Fruit fly (Drosophila melanogaster) whole organism, embryonic: ENCODE data around the gene Antp.

ENCODE experiments used
- Ada2b ChIP-seq: fragments of 200-800 bp; sonication (Bioruptor generic); IDR thresholded peaks from 2 replicates; pipeline ENCODE4 v1.3.6; 2022; ENCODE audit warnings: missing biosample characterization, missing genetic modification characterization
- CG11695 ChIP-seq: fragments of 200-800 bp; sonication (Bioruptor generic); IDR thresholded peaks from 3 replicates; pipeline ENCODE4 v1.3.6; 2022; ENCODE audit warnings: missing biosample characterization, missing genetic modification characterization
- CG12155 ChIP-seq: fragments of 200-800 bp; sonication (Bioruptor generic); optimal IDR thresholded peaks from 3 replicates; lab custom pipeline; 2016; ENCODE audit warnings: missing biosample characterization, missing genetic modification characterization
- CG14050 ChIP-seq: fragments of 200-800 bp; sonication (Bioruptor generic); IDR thresholded peaks from 3 replicates; pipeline ENCODE4 v1.3.6; 2022; ENCODE audit warnings: missing biosample characterization, missing genetic modification characterization
- CG15073 ChIP-seq: fragments of 200-800 bp; sonication (Bioruptor generic); optimal IDR thresholded peaks from 2 replicates; lab custom pipeline; 2016; ENCODE audit warnings: missing biosample characterization, missing genetic modification characterization
- CG16815 ChIP-seq: fragments of 200-800 bp; sonication (Bioruptor generic); optimal IDR thresholded peaks from 3 replicates; lab custom pipeline; 2017; ENCODE audit warnings: missing biosample characterization, mild to moderate bottlenecking, missing genetic modification characterization
- CG1792 ChIP-seq: fragments of 200-800 bp; sonication (Bioruptor generic); optimal IDR thresholded peaks from 2 replicates; lab custom pipeline; 2016; ENCODE audit warnings: missing biosample characterization, missing genetic modification characterization
- CG18262 ChIP-seq: fragments of 200-800 bp; optimal IDR thresholded peaks from 3 replicates; lab custom pipeline; 2019; ENCODE audit warnings: missing biosample characterization, mild to moderate bottlenecking, missing genetic modification characterization, moderate library complexity
- CG1832 ChIP-seq: fragments of 200-800 bp; sonication (Bioruptor generic); optimal IDR thresholded peaks from 2 replicates; lab custom pipeline; 2017; ENCODE audit warnings: missing biosample characterization, mild to moderate bottlenecking, missing genetic modification characterization, inconsistent platforms
- CG2116 ChIP-seq: fragments of 200-800 bp; sonication (Bioruptor generic); optimal IDR thresholded peaks from 3 replicates; lab custom pipeline; 2018; ENCODE audit warnings: missing biosample characterization, mild to moderate bottlenecking, missing genetic modification characterization
- CG2199 ChIP-seq: fragments of 200-800 bp; sonication (Bioruptor generic); IDR thresholded peaks from 3 replicates; pipeline ENCODE4 v1.3.6; 2022; ENCODE audit warnings: missing biosample characterization, missing genetic modification characterization
- CG2202 ChIP-seq: fragments of 200-800 bp; sonication (Bioruptor generic); optimal IDR thresholded peaks from 2 replicates; lab custom pipeline; 2018; ENCODE audit warnings: missing biosample characterization, mild to moderate bottlenecking, missing genetic modification characterization
- CG3065 ChIP-seq: fragments of 200-800 bp; sonication (Bioruptor generic); optimal IDR thresholded peaks from 2 replicates; lab custom pipeline; 2016; ENCODE audit warnings: missing biosample characterization, missing genetic modification characterization
- CG33213 ChIP-seq: fragments of 200-800 bp; sonication (Bioruptor generic); optimal IDR thresholded peaks from 3 replicates; lab custom pipeline; 2016; ENCODE audit warnings: missing biosample characterization, missing genetic modification characterization
- CG34422 ChIP-seq: fragments of 200-800 bp; sonication (Bioruptor generic); IDR thresholded peaks from 3 replicates; pipeline ENCODE4 v1.3.6; 2022; ENCODE audit warnings: missing biosample characterization, missing genetic modification characterization
- CG43689 ChIP-seq: fragments of 200-800 bp; sonication (Bioruptor generic); IDR thresholded peaks from 2 replicates; pipeline ENCODE4 v1.3.6; 2022; ENCODE audit warnings: missing biosample characterization, missing genetic modification characterization
- CG4424 ChIP-seq: fragments of 200-800 bp; sonication (Bioruptor generic); optimal IDR thresholded peaks from 3 replicates; lab custom pipeline; 2016; ENCODE audit warnings: missing biosample characterization, missing genetic modification characterization
- CG4707 ChIP-seq: fragments of 200-800 bp; sonication (Bioruptor generic); optimal IDR thresholded peaks from 2 replicates; lab custom pipeline; 2018; ENCODE audit warnings: missing biosample characterization, mild to moderate bottlenecking, missing genetic modification characterization, moderate library complexity
- CG7987 ChIP-seq: fragments of 200-800 bp; sonication (Bioruptor generic); optimal IDR thresholded peaks from 2 replicates; lab custom pipeline; 2018; ENCODE audit warnings: missing biosample characterization, mild to moderate bottlenecking, missing genetic modification characterization, moderate library complexity
- CG8478 ChIP-seq: fragments of >200 bp; optimal IDR thresholded peaks from 2 replicates; lab custom pipeline; 2018
- CG9609 ChIP-seq: fragments of 200-800 bp; sonication (Bioruptor generic); optimal IDR thresholded peaks from 3 replicates; lab custom pipeline; 2016; ENCODE audit warnings: missing biosample characterization, missing genetic modification characterization
- Camta ChIP-seq: fragments of 200-800 bp; sonication (Bioruptor generic); optimal IDR thresholded peaks from 2 replicates; lab custom pipeline; 2016; ENCODE audit warnings: missing biosample characterization, missing genetic modification characterization
- Dip3 ChIP-seq: fragments of 200-800 bp; sonication (Bioruptor generic); optimal IDR thresholded peaks from 3 replicates; lab custom pipeline; 2016; ENCODE audit warnings: missing biosample characterization, missing genetic modification characterization
- Dp ChIP-seq: fragments of 200-800 bp; sonication (Bioruptor generic); optimal IDR thresholded peaks from 2 replicates; lab custom pipeline; 2018; ENCODE audit warnings: missing biosample characterization, mild to moderate bottlenecking, missing genetic modification characterization, moderate library complexity
- Kr ChIP-seq: fragments of 200-800 bp; sonication (Bioruptor generic); optimal IDR thresholded peaks from 2 replicates; lab custom pipeline; 2017; ENCODE audit warnings: missing biosample characterization, mild to moderate bottlenecking, missing genetic modification characterization
- Max ChIP-seq: fragments of 200-800 bp; sonication (Bioruptor generic); optimal IDR thresholded peaks from 2 replicates; lab custom pipeline; 2016; ENCODE audit warnings: missing biosample characterization, mild to moderate bottlenecking, missing genetic modification characterization
- Optix ChIP-seq: fragments of 200-800 bp; sonication (Bioruptor generic); IDR thresholded peaks from 3 replicates; pipeline ENCODE4 v1.3.6; 2022; ENCODE audit warnings: missing biosample characterization, missing genetic modification characterization
- Pdp1 ChIP-seq, 2 experiments: fragments of 200-800 bp; sonication (Bioruptor generic); optimal IDR thresholded peaks; 3 replicates each; lab custom pipeline; 2016; ENCODE audit warnings: missing biosample characterization in 2 of 2, missing genetic modification characterization in 2 of 2, mild to moderate bottlenecking in 1 of 2, moderate library complexity in 1 of 2
- Six4 ChIP-seq: fragments of 200-800 bp; sonication (Bioruptor generic); optimal IDR thresholded peaks from 2 replicates; lab custom pipeline; 2016; ENCODE audit warnings: missing biosample characterization, missing genetic modification characterization
- Taf1 ChIP-seq: fragments of 200-800 bp; sonication (Bioruptor generic); IDR thresholded peaks from 2 replicates; pipeline ENCODE4 v1.3.6; 2022; ENCODE audit warnings: missing biosample characterization, missing genetic modification characterization
- Tbp ChIP-seq: fragments of >200 bp; optimal IDR thresholded peaks from 2 replicates; lab custom pipeline; 2018; ENCODE audit warnings: missing biosample characterization, missing genetic modification characterization
- ato ChIP-seq: fragments of 200-800 bp; sonication (Bioruptor generic); IDR thresholded peaks from 2 replicates; pipeline ENCODE4 v1.3.6; 2022; ENCODE audit warnings: missing biosample characterization, missing genetic modification characterization; ENCODE audit not compliant: partially characterized antibody
- chif ChIP-seq, 2 experiments: fragments of 200-800 bp; sonication (Bioruptor generic); optimal IDR thresholded peaks; 3 replicates each; lab custom pipeline; 2016; ENCODE audit warnings: missing biosample characterization in 2 of 2, missing genetic modification characterization in 2 of 2
- dimm ChIP-seq: fragments of 200-800 bp; sonication (Bioruptor generic); IDR thresholded peaks from 2 replicates; pipeline ENCODE4 v1.3.6; 2022; ENCODE audit warnings: missing biosample characterization, missing genetic modification characterization
- dmrt99B ChIP-seq: fragments of 200-800 bp; sonication (Bioruptor generic); optimal IDR thresholded peaks from 2 replicates; lab custom pipeline; 2018; ENCODE audit warnings: missing biosample characterization, mild to moderate bottlenecking, missing genetic modification characterization, moderate library complexity
- emc ChIP-seq: fragments of 200-800 bp; sonication (Bioruptor generic); optimal IDR thresholded peaks from 2 replicates; lab custom pipeline; 2016; ENCODE audit warnings: missing biosample characterization, missing genetic modification characterization
- exex ChIP-seq: fragments of 200-800 bp; sonication (Bioruptor generic); optimal IDR thresholded peaks from 4 replicates; lab custom pipeline; 2018; ENCODE audit warnings: missing biosample characterization, mild to moderate bottlenecking, missing genetic modification characterization, moderate library complexity
- fu2 ChIP-seq: fragments of 200-800 bp; sonication (Bioruptor generic); optimal IDR thresholded peaks from 2 replicates; lab custom pipeline; 2016; ENCODE audit warnings: missing biosample characterization, missing genetic modification characterization
- hbn ChIP-seq: fragments of 200-800 bp; sonication (Bioruptor generic); IDR thresholded peaks from 2 replicates; pipeline ENCODE4 v1.3.6; 2022; ENCODE audit warnings: missing biosample characterization, missing genetic modification characterization; ENCODE audit not compliant: partially characterized antibody
- jumu ChIP-seq: fragments of 200-800 bp; sonication (Bioruptor generic); optimal IDR thresholded peaks from 3 replicates; lab custom pipeline; 2016; ENCODE audit warnings: missing biosample characterization, missing genetic modification characterization
- nom ChIP-seq: fragments of 200-800 bp; sonication (Bioruptor generic); optimal IDR thresholded peaks from 2 replicates; lab custom pipeline; 2017; ENCODE audit warnings: missing biosample characterization, missing genetic modification characterization, mild to moderate bottlenecking, moderate library complexity, missing genetic modification reagents
- onecut ChIP-seq: fragments of 200-800 bp; sonication (Bioruptor generic); IDR thresholded peaks from 2 replicates; pipeline ENCODE4 v1.3.6; 2022; ENCODE audit warnings: missing biosample characterization, missing genetic modification characterization
- pfk ChIP-seq: fragments of 200-800 bp; sonication (Bioruptor generic); optimal IDR thresholded peaks from 2 replicates; lab custom pipeline; 2018; ENCODE audit warnings: missing biosample characterization, mild to moderate bottlenecking, missing genetic modification characterization, moderate library complexity
- sc ChIP-seq, 3 experiments: fragments of >200 bp in 2 of 3; fragments of 200-800 bp in 1 of 3; sonication (Bioruptor generic) in 1 of 3; optimal IDR thresholded peaks; 2 replicates in 2 of 3; 3 replicates in 1 of 3; lab custom pipeline; 2017; ENCODE audit warnings: mild to moderate bottlenecking in 1 of 3, missing biosample characterization in 1 of 3, missing genetic modification characterization in 1 of 3, missing genetic modification reagents in 1 of 3
- sim ChIP-seq: fragments of 200-800 bp; sonication (Bioruptor generic); IDR thresholded peaks from 2 replicates; pipeline ENCODE4 v1.3.6; 2022; ENCODE audit warnings: missing biosample characterization, missing genetic modification characterization
- stc ChIP-seq: fragments of 200-800 bp; sonication (Bioruptor generic); IDR thresholded peaks from 2 replicates; pipeline ENCODE4 v1.3.6; 2022; ENCODE audit warnings: missing biosample characterization, missing genetic modification characterization
- usp ChIP-seq: fragments of >200 bp; optimal IDR thresholded peaks from 2 replicates; lab custom pipeline; 2017; ENCODE audit warnings: missing biosample characterization, missing genetic modification characterization
- zfh1 ChIP-seq: fragments of 200-800 bp; sonication (Bioruptor generic); IDR thresholded peaks from 3 replicates; pipeline ENCODE4 v1.3.6; 2022; ENCODE audit warnings: missing biosample characterization, missing genetic modification characterization

Gene Antp

DNA sequence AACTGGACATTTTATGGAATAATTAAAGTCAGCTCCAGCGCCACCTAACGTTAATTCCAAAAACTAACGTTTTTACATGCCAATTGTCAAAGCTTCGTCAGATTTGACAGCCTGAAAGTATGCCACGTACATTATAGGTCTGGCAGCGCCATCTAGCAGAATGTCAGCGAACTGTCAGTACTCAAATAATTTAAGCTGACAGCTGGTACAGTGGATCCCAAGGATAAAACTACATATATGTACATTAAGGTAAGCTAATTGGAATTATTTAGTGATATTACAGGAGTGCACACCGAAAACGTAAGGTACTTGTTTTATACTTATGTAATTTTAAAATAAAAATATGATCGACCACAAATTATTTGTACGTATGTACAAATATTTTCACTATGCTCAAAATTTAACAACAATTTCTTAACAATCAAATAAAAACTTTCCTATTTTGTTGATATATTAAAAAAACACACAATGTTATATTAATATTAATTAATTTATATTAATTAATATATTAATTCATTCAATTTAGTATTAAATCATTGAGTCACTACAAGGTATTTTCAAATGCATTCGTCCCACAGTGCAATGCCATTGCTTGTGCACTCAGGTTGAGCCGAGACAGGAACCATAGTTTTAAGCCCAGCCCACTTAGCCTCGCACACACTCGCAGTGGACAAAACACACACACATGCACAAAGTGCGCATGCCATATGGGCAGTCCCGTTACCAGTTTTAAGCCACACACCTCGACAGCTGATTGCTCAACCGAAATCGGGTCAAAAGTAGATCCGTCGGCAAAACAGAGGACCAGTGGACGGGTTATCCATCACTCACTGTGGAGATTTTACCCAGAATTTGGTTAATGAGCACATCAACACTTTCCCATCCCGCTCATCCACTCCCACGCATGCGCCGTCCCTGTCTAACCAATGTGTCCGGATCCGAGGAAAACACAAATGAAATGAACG lies 86.5 kb downstream of the Antp start (continued):
- peak; percentile 84 for TF ChIP-seq zfh1
- TF ChIP-seq CG34422 = peak; percentile 65
- TF ChIP-seq Dp = no peak
- TF ChIP-seq Taf1 (GFP tag; lab: Robert Waterston, UW) = no peak; the same call in 1 of the 2 replicates
- TF ChIP-seq CG2116 (GFP tag; lab: Kevin White, UChicago) = peak; percentile 62
- TF ChIP-seq CG4707 (GFP tag; lab: Kevin White, UChicago) = peak; percentile 97
- peak; percentile 30 for TF ChIP-seq CG9609 (GFP tag; lab: Kevin White, UChicago)
- TF ChIP-seq CG1792 (GFP tag; lab: Kevin White, UChicago) = peak; percentile 20
- peak; percentile 33 for TF ChIP-seq CG3065 (GFP tag; lab: Kevin White, UChicago)
- peak; percentile 56 for TF ChIP-seq Kr
- no peak for TF ChIP-seq Tbp
- TF ChIP-seq Max (GFP tag; lab: Kevin White, UChicago) = peak; percentile 67
- peak; percentile 85 for TF ChIP-seq dmrt99B (tag; lab: Kevin White, UChicago)
- TF ChIP-seq CG1832 (GFP tag; lab: Kevin White, UChicago) = peak; percentile 65
- peak; percentile 64 for TF ChIP-seq Dip3 (GFP tag; lab: Kevin White, UChicago)
- no peak for TF ChIP-seq CG43689
- no peak for TF ChIP-seq emc (GFP tag; lab: Kevin White, UChicago)
- TF ChIP-seq dimm (GFP tag; lab: Robert Waterston, UW) = peak; percentile 4; the same call in 1 of the 2 replicates
- TF ChIP-seq chif (GFP tag; optimal IDR thresholded peaks at IDR 0.05; lab: Kevin White, UChicago) = peak in 1 of 2 experiments; percentile 63
- 0 out of 3 replicates have a peak, but pooled peaks have one; percentile 50 for TF ChIP-seq Optix
- peak; percentile 87 for TF ChIP-seq CG33213 (GFP tag; lab: Kevin White, UChicago)
- TF ChIP-seq Six4 = peak; percentile 66
- peak; percentile 44; the same call in 1 of the 3 replicates for TF ChIP-seq CG2199
- peak; percentile 94 for TF ChIP-seq CG8478 (lab: Kevin White, UChicago)
- TF ChIP-seq stc = peak; percentile 49; the same call in 1 of the 2 replicates
- no peak for TF ChIP-seq sc (optimal IDR thresholded peaks at IDR 0.05; lab: Kevin White, UChicago)
- peak; percentile 76 for TF ChIP-seq sc (GFP tag; optimal IDR thresholded peaks at IDR 0.05; lab: Kevin White, UChicago)
- TF ChIP-seq CG7987 (GFP tag; lab: Kevin White, UChicago) = peak; percentile 52
- TF ChIP-seq fu2 (GFP tag; lab: Kevin White, UChicago) = peak; percentile 62
- TF ChIP-seq hbn (GFP tag; lab: Robert Waterston, UW) = no peak
- TF ChIP-seq pfk = no peak
- TF ChIP-seq CG11695 = peak; percentile 72; the same call in 2 of the 3 replicates
- TF ChIP-seq Camta (GFP tag; lab: Kevin White, UChicago) = peak; percentile 54
- TF ChIP-seq Ada2b = peak; percentile 64
- TF ChIP-seq sim (GFP tag; lab: Robert Waterston, UW) = peak; percentile 49; the same call in 1 of the 2 replicates
- peak; percentile 80 for TF ChIP-seq CG12155
- TF ChIP-seq CG16815 (GFP tag; lab: Kevin White, UChicago) = peak; percentile 75
- peak; percentile 94 for TF ChIP-seq CG18262 (tag; lab: Kevin White, UChicago)
- no peak for TF ChIP-seq usp (GFP tag; lab: Kevin White, UChicago)
- TF ChIP-seq CG15073 = no peak
- no peak for TF ChIP-seq ato (GFP tag; lab: Robert Waterston, UW)
- peak; percentile 28 for TF ChIP-seq onecut (GFP tag; lab: Robert Waterston, UW)
- peak; percentile 65 to 72 for TF ChIP-seq Pdp1 (GFP tag; optimal IDR thresholded peaks at IDR 0.05; lab: Kevin White, UChicago)
- peak; percentile 69 for TF ChIP-seq CG2202 (tag; lab: Kevin White, UChicago)
- peak; percentile 44 for TF ChIP-seq exex (tag; lab: Kevin White, UChicago)
- peak; percentile 89 for TF ChIP-seq CG4424 (GFP tag; lab: Kevin White, UChicago)
- TF ChIP-seq CG14050 (GFP tag; lab: Robert Waterston, UW) = peak; percentile 12; the same call in 1 of the 3 replicates
- peak; percentile 67 for TF ChIP-seq nom (GFP tag; lab: Kevin White, UChicago)
- TF ChIP-seq jumu (GFP tag; lab: Kevin White, UChicago) = peak; percentile 44
